Worm (Caenorhabditis elegans) whole organism, L4 larva: Measurements from ENCODE around the gene lin-7.

Source experiments
- D1046.2 ChIP-seq: fragments of 200-800 bp; sonication (Bioruptor generic); IDR thresholded peaks from 2 replicates; pipeline ENCODE4 v1.3.6; 2022; ENCODE audit warnings: missing genetic modification characterization, missing compliant biosample characterization
- F10B5.3 ChIP-seq: sonication (generic microtip); optimal IDR thresholded peaks from 2 replicates; lab custom pipeline; 2016; ENCODE audit warnings: mild to moderate bottlenecking, missing genetic modification characterization, missing compliant biosample characterization
- F44E2.7 ChIP-seq: fragments of 200-800 bp; sonication (Bioruptor generic); IDR thresholded peaks from 2 replicates; pipeline ENCODE4 v2.1.2; 2022; ENCODE audit warnings: missing genetic modification characterization, missing compliant biosample characterization
- F49E8.2 ChIP-seq: sonication (generic microtip); optimal IDR thresholded peaks from 2 replicates; lab custom pipeline; 2016; ENCODE audit warnings: missing compliant biosample characterization, mild to moderate bottlenecking, missing genetic modification characterization, borderline replicate concordance
- T26A8.4 ChIP-seq: fragments of 200-800 bp; sonication (Bioruptor generic); IDR thresholded peaks from 2 replicates; pipeline ENCODE4 v1.3.6; 2022; ENCODE audit warnings: missing genetic modification characterization, missing compliant biosample characterization
- Y105C5A.15 ChIP-seq: fragments of 200-800 bp; sonication (Bioruptor generic); IDR thresholded peaks from 2 replicates; pipeline ENCODE4 v1.3.6; 2022; ENCODE audit warnings: missing genetic modification characterization, missing compliant biosample characterization
- Y48G9A.11 ChIP-seq: fragments of 200-800 bp; sonication (Bioruptor generic); IDR thresholded peaks from 2 replicates; pipeline ENCODE4 v1.3.6; 2022; ENCODE audit warnings: missing genetic modification reagents, missing genetic modification characterization, missing compliant biosample characterization
- ZK337.2 ChIP-seq: fragments of 200-800 bp; sonication (Bioruptor generic); IDR thresholded peaks from 2 replicates; pipeline ENCODE4 v1.3.6; 2022; ENCODE audit warnings: missing genetic modification reagents, missing genetic modification characterization, missing compliant biosample characterization
- aly-2 ChIP-seq: sonication (generic microtip); optimal IDR thresholded peaks from 2 replicates; lab custom pipeline; 2018; ENCODE audit warnings: missing biosample characterization, missing genetic modification characterization
- ama-1 ChIP-seq: fragments of 150-350 bp; optimal IDR thresholded peaks from 2 replicates; lab custom pipeline; 2014; ENCODE audit warnings: inconsistent platforms, mixed read lengths
- arid-1 ChIP-seq: fragments of 200-800 bp; sonication (Bioruptor generic); conservative IDR thresholded peaks from 2 replicates; pipeline ENCODE4 v1.3.6; 2022; ENCODE audit warnings: missing genetic modification reagents, missing genetic modification characterization, missing compliant biosample characterization
- ceh-20 ChIP-seq: fragments of 200-800 bp; sonication (Bioruptor generic); IDR thresholded peaks from 2 replicates; pipeline ENCODE4 v1.3.6; 2022; ENCODE audit warnings: missing genetic modification reagents, missing genetic modification characterization, missing compliant biosample characterization
- ceh-28 ChIP-seq: fragments of 150-350 bp; optimal IDR thresholded peaks from 2 replicates; lab custom pipeline; 2014; ENCODE audit warnings: missing biosample characterization, missing genetic modification reagents, missing genetic modification characterization
- ceh-44 ChIP-seq: fragments of 200-800 bp; sonication (Bioruptor generic); IDR thresholded peaks from 2 replicates; pipeline ENCODE4 v1.3.6; 2022; ENCODE audit warnings: missing genetic modification reagents, missing genetic modification characterization, missing compliant biosample characterization
- ceh-62 ChIP-seq: sonication (generic microtip); optimal IDR thresholded peaks from 2 replicates; lab custom pipeline; 2017; ENCODE audit warnings: missing biosample characterization, missing genetic modification characterization
- cey-2 ChIP-seq: sonication (generic microtip); optimal IDR thresholded peaks from 3 replicates; lab custom pipeline; 2017; ENCODE audit warnings: missing genetic modification characterization, mild to moderate bottlenecking, missing compliant biosample characterization, antibody characterized with exemption, borderline replicate concordance; ENCODE audit not compliant: insufficient read depth
- daf-8 ChIP-seq: fragments of 200-800 bp; sonication (Bioruptor generic); IDR thresholded peaks from 2 replicates; pipeline ENCODE4 v1.3.6; 2022; ENCODE audit warnings: missing genetic modification characterization, missing compliant biosample characterization
- dmd-8 ChIP-seq: fragments of 200-800 bp; sonication (Bioruptor generic); IDR thresholded peaks from 2 replicates; pipeline ENCODE4 v1.3.6; 2022; ENCODE audit warnings: missing genetic modification characterization, missing compliant biosample characterization
- dve-1 ChIP-seq: sonication (generic microtip); optimal IDR thresholded peaks from 2 replicates; lab custom pipeline; 2017; ENCODE audit warnings: antibody characterized with exemption, mild to moderate bottlenecking, missing genetic modification characterization, missing compliant biosample characterization; ENCODE audit not compliant: insufficient read depth
- egl-43 ChIP-seq: fragments of 200-800 bp; sonication (Bioruptor generic); IDR thresholded peaks from 2 replicates; pipeline ENCODE4 v1.3.6; 2022; ENCODE audit warnings: missing genetic modification reagents, missing genetic modification characterization, missing compliant biosample characterization
- fos-1 ChIP-seq: fragments of 150-350 bp; optimal IDR thresholded peaks from 2 replicates; lab custom pipeline; 2014; ENCODE audit warnings: missing biosample characterization, missing genetic modification characterization
- gei-8 ChIP-seq: fragments of 200-800 bp; sonication (Bioruptor generic); optimal IDR thresholded peaks from 2 replicates; lab custom pipeline; 2018; ENCODE audit warnings: mild to moderate bottlenecking, missing genetic modification characterization, missing compliant biosample characterization
- hlh-30 ChIP-seq: sonication (generic microtip); optimal IDR thresholded peaks from 2 replicates; lab custom pipeline; 2017; ENCODE audit warnings: antibody characterized with exemption, mild to moderate bottlenecking, missing genetic modification characterization, missing compliant biosample characterization; ENCODE audit not compliant: insufficient read depth
- hmg-1.1 ChIP-seq: fragments of 200-800 bp; sonication (Bioruptor generic); IDR thresholded peaks from 2 replicates; pipeline ENCODE4 v1.3.6; 2022; ENCODE audit warnings: missing genetic modification reagents, missing genetic modification characterization, missing compliant biosample characterization
- lim-7 ChIP-seq: fragments of 200-800 bp; sonication (Bioruptor generic); IDR thresholded peaks from 2 replicates; pipeline ENCODE4 v1.3.6; 2022; ENCODE audit warnings: missing genetic modification characterization, missing compliant biosample characterization
- lin-13 ChIP-seq: fragments of 150-350 bp; optimal IDR thresholded peaks from 2 replicates; lab custom pipeline; 2014; ENCODE audit warnings: missing biosample characterization, missing genetic modification reagents, missing genetic modification characterization
- lin-29 ChIP-seq: fragments of 200-800 bp; sonication (Bioruptor generic); IDR thresholded peaks from 2 replicates; pipeline ENCODE4 v1.3.6; 2022; ENCODE audit warnings: missing genetic modification reagents, missing genetic modification characterization, missing compliant biosample characterization
- lir-3 ChIP-seq: sonication (generic microtip); optimal IDR thresholded peaks from 2 replicates; lab custom pipeline; 2016; ENCODE audit warnings: mild to moderate bottlenecking, missing genetic modification characterization, missing compliant biosample characterization
- lsy-2 ChIP-seq, 2 experiments: fragments of 150-350 bp in 1 of 2; sonication (generic microtip) in 1 of 2; optimal IDR thresholded peaks; 2 replicates each; lab custom pipeline; 2014 to 2017; ENCODE audit warnings: missing biosample characterization in 2 of 2, missing genetic modification characterization in 2 of 2
- madf-9 ChIP-seq: fragments of 200-800 bp; sonication (Bioruptor generic); conservative IDR thresholded peaks from 2 replicates; pipeline ENCODE4 v1.3.6; 2022; ENCODE audit warnings: missing genetic modification reagents, missing genetic modification characterization, missing compliant biosample characterization
- nhr-10 ChIP-seq: fragments of 150-350 bp; optimal IDR thresholded peaks from 2 replicates; lab custom pipeline; 2014; ENCODE audit warnings: missing biosample characterization, missing genetic modification characterization
- nhr-102 ChIP-seq: sonication (generic microtip); optimal IDR thresholded peaks from 2 replicates; lab custom pipeline; 2016; ENCODE audit warnings: mild to moderate bottlenecking, missing genetic modification characterization, moderate library complexity, missing compliant biosample characterization
- nhr-111 ChIP-seq: fragments of 200-800 bp; sonication (Bioruptor generic); optimal IDR thresholded peaks from 2 replicates; lab custom pipeline; 2018; ENCODE audit warnings: mild to moderate bottlenecking, missing genetic modification characterization, missing compliant biosample characterization
- nhr-237 ChIP-seq: sonication (generic microtip); optimal IDR thresholded peaks from 2 replicates; lab custom pipeline; 2017; ENCODE audit warnings: missing biosample characterization, missing genetic modification characterization
- nhr-28 ChIP-seq: fragments of 150-350 bp; optimal IDR thresholded peaks from 2 replicates; lab custom pipeline; 2014; ENCODE audit warnings: missing biosample characterization, missing genetic modification characterization
- nhr-48 ChIP-seq: sonication (generic microtip); optimal IDR thresholded peaks from 2 replicates; lab custom pipeline; 2016; ENCODE audit warnings: mild to moderate bottlenecking, missing genetic modification characterization, missing compliant biosample characterization
- nhr-77 ChIP-seq: fragments of 150-350 bp; optimal IDR thresholded peaks from 2 replicates; lab custom pipeline; 2014; ENCODE audit warnings: missing biosample characterization, missing genetic modification characterization
- pha-4 ChIP-seq, 2 experiments: fragments of 150-350 bp in 1 of 2; fragments of 200-800 bp in 1 of 2; sonication (Bioruptor generic) in 1 of 2; IDR thresholded peaks in 1 of 2; optimal IDR thresholded peaks in 1 of 2; 2 replicates each; pipeline versions ENCODE4 v1.3.6 to Lab custom; 2014 to 2022; ENCODE audit warnings: missing genetic modification characterization in 2 of 2, missing genetic modification reagents in 2 of 2, missing biosample characterization in 1 of 2, missing compliant biosample characterization in 1 of 2
- php-3 ChIP-seq: fragments of 200-800 bp; sonication (Bioruptor generic); IDR thresholded peaks from 2 replicates; pipeline ENCODE4 v1.3.6; 2022; ENCODE audit warnings: missing genetic modification reagents, missing genetic modification characterization, missing compliant biosample characterization
- pqm-1 ChIP-seq: sonication (generic microtip); optimal IDR thresholded peaks from 2 replicates; lab custom pipeline; 2017; ENCODE audit warnings: missing biosample characterization, missing genetic modification characterization
- rbr-2 ChIP-seq: sonication (generic microtip); optimal IDR thresholded peaks from 2 replicates; lab custom pipeline; 2016; ENCODE audit warnings: missing genotype, missing genetic modification characterization, missing compliant biosample characterization
- saeg-2 ChIP-seq: fragments of 200-800 bp; sonication (Bioruptor generic); IDR thresholded peaks from 2 replicates; pipeline ENCODE4 v1.3.6; 2022; ENCODE audit warnings: missing genetic modification reagents, missing genetic modification characterization, missing compliant biosample characterization
- sdz-12 ChIP-seq: fragments of 200-800 bp; sonication (Bioruptor generic); optimal IDR thresholded peaks from 2 replicates; lab custom pipeline; 2018; ENCODE audit warnings: mild to moderate bottlenecking, missing genetic modification characterization, missing compliant biosample characterization
- skn-1 ChIP-seq: fragments of 150-350 bp; optimal IDR thresholded peaks from 2 replicates; lab custom pipeline; 2014; ENCODE audit warnings: missing biosample characterization, missing genetic modification characterization
- snpc-4 ChIP-seq: fragments of 150-350 bp; optimal IDR thresholded peaks from 2 replicates; lab custom pipeline; 2014; ENCODE audit warnings: missing biosample characterization, missing genetic modification characterization
- tra-1 ChIP-seq: fragments of 200-800 bp; sonication (Bioruptor generic); IDR thresholded peaks from 2 replicates; pipeline ENCODE4 v1.3.6; 2022; ENCODE audit warnings: missing genetic modification reagents, missing genetic modification characterization, missing compliant biosample characterization
- unc-39 ChIP-seq: sonication (generic microtip); optimal IDR thresholded peaks from 2 replicates; lab custom pipeline; 2017; ENCODE audit warnings: missing biosample characterization, missing genetic modification characterization
- zag-1 ChIP-seq: fragments of 150-350 bp; optimal IDR thresholded peaks from 2 replicates; lab custom pipeline; 2014; ENCODE audit warnings: missing biosample characterization, missing genetic modification characterization
- zfp-2 ChIP-seq: sonication (generic microtip); optimal IDR thresholded peaks from 2 replicates; lab custom pipeline; 2016; ENCODE audit warnings: mild to moderate bottlenecking, missing genetic modification characterization, missing compliant biosample characterization
- zip-2 ChIP-seq: fragments of 150-350 bp; optimal IDR thresholded peaks from 2 replicates; lab custom pipeline; 2014; ENCODE audit warnings: missing biosample characterization, missing genetic modification characterization
- ztf-11 ChIP-seq: fragments of 150-350 bp; optimal IDR thresholded peaks from 2 replicates; lab custom pipeline; 2014; ENCODE audit warnings: missing biosample characterization, missing genetic modification characterization

Gene lin-7

ce11 chrII:14349356-14349923 is at the start of gene lin-7, which contains the start of the genes Y54G11A.17 and elof-1:
lin-7 (minus strand) TSS chrII:14349406.
Y54G11A.17 (minus strand) TSS chrII:14349406.
elof-1 (plus strand) TSS chrII:14349738.
- TF ChIP-seq gei-8 (GFP tag; lab: Kevin White, UChicago) (no peak), zip-2 (tag; lab: Kevin White, UChicago) (no peak), ceh-44 (GFP tag; lab: Robert Waterston, UW) (no peak), ceh-20 (GFP tag; lab: Robert Waterston, UW) (peak; percentile 57; the same call in 1 of the 2 replicates), hmg-1.1 (GFP tag; lab: Robert Waterston, UW) (peak; percentile 78), egl-43 (GFP tag; lab: Robert Waterston, UW) (no peak), F10B5.3 (tag; lab: Kevin White, UChicago) (no peak), lim-7 (GFP tag; lab: Robert Waterston, UW) (no peak), nhr-28 (tag; lab: Kevin White, UChicago) (peak; percentile 60), madf-9 (no peak; the same call in 1 of the 2 replicates), nhr-77 (peak; percentile 97), nhr-102 (tag; lab: Kevin White, UChicago) (peak; percentile 9), pha-4 (GFP tag; IDR thresholded peaks at IDR 0.05; lab: Robert Waterston, UW) (peak; percentile 31; the same call in 1 of the 2 replicates), pha-4 (tag; optimal IDR thresholded peaks at IDR 0.05; lab: Kevin White, UChicago) (peak; percentile 93), cey-2 (tag; lab: Kevin White, UChicago) (no peak), zag-1 (no peak), aly-2 (tag; lab: Kevin White, UChicago) (no peak), lir-3 (no peak), tra-1 (GFP tag; lab: Robert Waterston, UW) (no peak), nhr-10 (tag; lab: Kevin White, UChicago) (no peak), D1046.2 (GFP tag; lab: Robert Waterston, UW) (no peak), dve-1 (tag; lab: Kevin White, UChicago) (peak; percentile 87), pqm-1 (no peak), lin-13 (GFP tag; lab: Kevin White, UChicago) (peak; percentile 74), fos-1 (no peak), ama-1 (lab: Kevin White, UChicago) (peak; percentile 88), sdz-12 (GFP tag; lab: Kevin White, UChicago) (no peak), skn-1 (tag; lab: Kevin White, UChicago) (no peak), zfp-2 (tag; lab: Kevin White, UChicago) (peak; percentile 68), unc-39 (tag; lab: Kevin White, UChicago) (no peak), saeg-2 (GFP tag; lab: Robert Waterston, UW) (no peak), ZK337.2 (GFP tag; lab: Robert Waterston, UW) (no peak), Y48G9A.11 (no peak), T26A8.4 (GFP tag; lab: Robert Waterston, UW) (peak; percentile 51; the same call in 1 of the 2 replicates), snpc-4 (tag; lab: Kevin White, UChicago) (no peak), F49E8.2 (tag; lab: Kevin White, UChicago) (no peak), hlh-30 (peak; percentile 92), arid-1 (GFP tag; lab: Robert Waterston, UW) (peak; percentile 71), nhr-111 (GFP tag; lab: Kevin White, UChicago) (no peak), ztf-11 (tag; lab: Kevin White, UChicago) (no peak), rbr-2 (peak; percentile 76), php-3 (GFP tag; lab: Robert Waterston, UW) (0 out of 2 replicates have a peak, but pooled peaks have one; percentile 14), F44E2.7 (GFP tag; lab: Robert Waterston, UW) (no peak), lsy-2 (tag; optimal IDR thresholded peaks at IDR 0.05; lab: Kevin White, UChicago) (peak; percentile 97 to 100), ceh-62 (tag; lab: Kevin White, UChicago) (no peak), dmd-8 (GFP tag; lab: Robert Waterston, UW) (no peak), ceh-28 (tag; lab: Kevin White, UChicago) (no peak), daf-8 (GFP tag; lab: Robert Waterston, UW) (no peak), nhr-237 (tag; lab: Kevin White, UChicago) (no peak), nhr-48 (tag; lab: Kevin White, UChicago) (peak; percentile 1), Y105C5A.15 (GFP tag; lab: Robert Waterston, UW) (no peak), lin-29 (no peak)
